Worm (Caenorhabditis elegans): Measurements from ENCODE around the gene cytb-5.1.

Gene cytb-5.1

DNA sequence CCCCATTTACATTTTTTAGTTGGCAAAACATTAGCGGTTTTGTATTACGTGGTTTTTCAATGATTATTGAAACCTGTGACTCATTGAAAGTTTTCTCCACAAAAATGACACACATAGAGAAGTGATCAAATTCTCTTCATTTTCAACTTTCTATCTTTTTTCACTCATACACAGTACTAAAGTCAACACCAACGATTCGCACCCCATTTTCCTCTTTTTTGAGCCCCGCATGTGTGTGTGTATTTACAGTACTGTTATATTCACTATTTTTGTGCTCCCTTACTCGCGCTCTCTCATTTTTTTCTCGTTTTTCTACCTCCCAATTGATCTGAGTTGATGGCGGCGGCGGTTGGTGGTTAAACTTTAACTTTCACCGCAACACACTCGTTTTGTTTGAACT, 43.3 kb upstream of the cytb-5.1 start:
- TF ChIP-seq ZK185.1 (tag; optimal IDR thresholded peaks at IDR 0.05; ENCODE audit: poor library complexity, severe bottlenecking) = no peak
- no peak for TF ChIP-seq ztf-25 (GFP tag; IDR thresholded peaks at IDR 0.05)
- TF ChIP-seq unc-130 (GFP tag; optimal IDR thresholded peaks at IDR 0.05) = no peak
- TF ChIP-seq ccch-3 (GFP tag; optimal IDR thresholded peaks at IDR 0.05) = no peak
- no peak for TF ChIP-seq ceh-58 (GFP tag; IDR thresholded peaks at IDR 0.05)
- no peak for TF ChIP-seq Y56A3A.18 (GFP tag; IDR thresholded peaks at IDR 0.05)
- TF ChIP-seq hrde-1 (tag; optimal IDR thresholded peaks at IDR 0.05; ENCODE audit: borderline replicate concordance) = no peak
- TF ChIP-seq B0035.1 (tag; optimal IDR thresholded peaks at IDR 0.05) = no peak
- no peak for TF ChIP-seq tbp1 (GFP tag; optimal IDR thresholded peaks at IDR 0.05)
- no peak for TF ChIP-seq F39B2.1 (GFP tag; IDR thresholded peaks at IDR 0.05)
- TF ChIP-seq nhr-179 (tag; optimal IDR thresholded peaks at IDR 0.05) = no peak
- no peak for TF ChIP-seq ceh-27 (GFP tag; optimal IDR thresholded peaks at IDR 0.05)

ce11 chrX:13959383-13959782, 42.3 kb upstream of the cytb-5.1 start:
- TF ChIP-seq F22D6.2 (tag; optimal IDR thresholded peaks at IDR 0.05) (no peak), rec-8 (tag; optimal IDR thresholded peaks at IDR 0.05) (no peak), bed-2 (GFP tag; IDR thresholded peaks at IDR 0.05) (no peak), ztf-3 (GFP tag; optimal IDR thresholded peaks at IDR 0.05) (no peak), ekl-4 (GFP tag; IDR thresholded peaks at IDR 0.05) (no peak), attf-5 (GFP tag; optimal IDR thresholded peaks at IDR 0.05) (no peak), mel-28 (tag; optimal IDR thresholded peaks at IDR 0.05; ENCODE audit: borderline replicate concordance) (no peak), snpc-1.1 (tag; optimal IDR thresholded peaks at IDR 0.05; ENCODE audit: insufficient read depth) (no peak), sptf-2 (GFP tag; optimal IDR thresholded peaks at IDR 0.05) (no peak), nhr-80 (tag; optimal IDR thresholded peaks at IDR 0.05) (peak; percentile 25), let-526 (GFP tag; IDR thresholded peaks at IDR 0.05) (no peak), F33H1.4 (GFP tag; IDR thresholded peaks at IDR 0.05) (no peak), tbx-9 (tag; optimal IDR thresholded peaks at IDR 0.05; ENCODE audit: borderline replicate concordance) (no peak), cebp-1 (GFP tag; IDR thresholded peaks at IDR 0.05) (peak; percentile 45; the same call in 1 of the 2 replicates), cebp-1 (tag; optimal IDR thresholded peaks at IDR 0.05) (peak; percentile 71), B0035.1 (tag; optimal IDR thresholded peaks at IDR 0.05) (no peak)

DNA sequence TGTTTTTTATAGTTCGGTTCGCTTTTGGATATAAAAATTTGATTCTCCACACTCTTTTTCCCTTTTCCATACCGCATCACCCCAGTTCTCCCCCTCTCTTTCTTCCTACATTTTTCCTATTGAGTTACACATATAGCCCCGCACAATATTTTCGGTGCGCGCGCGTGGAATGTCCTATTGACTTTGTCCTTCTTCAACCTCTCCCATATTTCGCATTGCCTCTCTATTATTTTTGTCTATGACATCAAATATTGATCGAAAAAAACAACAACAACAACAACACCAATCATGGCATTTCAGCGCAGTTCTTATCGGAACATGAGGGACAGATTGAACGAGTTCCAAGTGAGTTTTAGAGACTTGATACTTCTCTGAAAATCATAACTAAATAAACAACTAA, 41.9 kb upstream of the cytb-5.1 start, which contains the start of gene syx-2:
syx-2 (plus strand) TSS at position 301 of the 400 bp plus-strand sequence.
- TF ChIP-seq C17E4.6 (GFP tag; IDR thresholded peaks at IDR 0.05) (no peak), hrde-1 (tag; optimal IDR thresholded peaks at IDR 0.05; ENCODE audit: borderline replicate concordance) (no peak), tbp1 (GFP tag; optimal IDR thresholded peaks at IDR 0.05) (no peak), F23B12.7 (tag; optimal IDR thresholded peaks at IDR 0.05; ENCODE audit: insufficient read depth) (no peak), lir-1 (GFP tag; conservative IDR thresholded peaks at IDR 0.05) (no peak), snpc-1.3 (tag; optimal IDR thresholded peaks at IDR 0.05; ENCODE audit: insufficient read depth) (no peak), unc-130 (GFP tag; optimal IDR thresholded peaks at IDR 0.05) (no peak), T07F8.4 (tag; optimal IDR thresholded peaks at IDR 0.05) (no peak), nhr-80 (tag; optimal IDR thresholded peaks at IDR 0.05) (no peak), F49E8.2 (tag; optimal IDR thresholded peaks at IDR 0.05; ENCODE audit: insufficient read depth) (no peak), F37B4.10 (GFP tag; IDR thresholded peaks at IDR 0.05) (no peak), F52B5.7 (tag; optimal IDR thresholded peaks at IDR 0.05) (no peak), sdz-38 (tag; optimal IDR thresholded peaks at IDR 0.05) (no peak), atf-7 (tag; optimal IDR thresholded peaks at IDR 0.05) (no peak), cebp-2 (GFP tag; IDR thresholded peaks at IDR 0.05) (no peak), ztf-18 (tag; optimal IDR thresholded peaks at IDR 0.05) (no peak), ztf-25 (GFP tag; IDR thresholded peaks at IDR 0.05) (no peak), B0336.3 (GFP tag; IDR thresholded peaks at IDR 0.05) (no peak), athp-1 (tag; optimal IDR thresholded peaks at IDR 0.05) (no peak)
